Worm (Caenorhabditis elegans): ENCODE results near the gene fbxa-135.

ce11 chrV:15415951-15416350, 13.9 kb downstream of the fbxa-135 start, which contains the start of gene srh-265:
- TF ChIP-seq B0310.2 (tag; optimal IDR thresholded peaks at IDR 0.05), result no peak
- TF ChIP-seq aly-1 (tag; optimal IDR thresholded peaks at IDR 0.05), result no peak
- no peak for TF ChIP-seq flt-1 (GFP tag; IDR thresholded peaks at IDR 0.05)
- TF ChIP-seq hmg-4 (GFP tag; optimal IDR thresholded peaks at IDR 0.05), result no peak
- TF ChIP-seq ama-1 (optimal IDR thresholded peaks at IDR 0.05), result no peak
- no peak for TF ChIP-seq ceh-36 (tag; optimal IDR thresholded peaks at IDR 0.05)
- no peak for TF ChIP-seq tra-4 (tag; optimal IDR thresholded peaks at IDR 0.05)
- no peak for TF ChIP-seq ets-7 (tag; optimal IDR thresholded peaks at IDR 0.05)
- no peak for TF ChIP-seq hnd-1 (tag; optimal IDR thresholded peaks at IDR 0.05)
- TF ChIP-seq ceh-13 (GFP tag; optimal IDR thresholded peaks at IDR 0.05), result no peak
- no peak for TF ChIP-seq sea-1 (GFP tag; conservative IDR thresholded peaks at IDR 0.05)
- TF ChIP-seq tbx-11 (GFP tag; IDR thresholded peaks at IDR 0.05), result no peak

Data from whole organism, early embryonic.